Fruit fly (Drosophila melanogaster): ENCODE data around the gene Jon25Bii.

DNA sequence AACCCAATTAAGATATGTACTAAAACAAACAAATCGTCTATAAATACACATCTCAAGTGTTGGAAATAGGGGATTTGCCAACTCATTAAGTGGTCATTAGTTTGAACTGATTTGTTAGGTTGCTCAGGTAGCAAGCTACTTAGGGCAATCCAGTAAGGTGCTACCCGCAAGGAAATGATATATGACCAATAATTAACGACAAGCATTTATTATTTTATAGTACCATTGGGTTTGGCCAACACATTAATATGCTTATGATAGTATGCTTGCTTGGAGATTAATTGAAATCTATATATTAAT lies 42.9 kb upstream of the Jon25Bii start:
- TF ChIP-seq Blimp-1 (GFP tag; optimal IDR thresholded peaks at IDR 0.05) (no peak), lilli (GFP tag; optimal IDR thresholded peaks at IDR 0.05) (no peak), CG2712 (tag; optimal IDR thresholded peaks at IDR 0.05) (no peak), CHES-1-like (GFP tag; optimal IDR thresholded peaks at IDR 0.05) (no peak), sens (GFP tag) (no peak), Dip2 (GFP tag; IDR thresholded peaks at IDR 0.05) (no peak), CG10959 (GFP tag; IDR thresholded peaks at IDR 0.05) (no peak), CG34224 (GFP tag; IDR thresholded peaks at IDR 0.05; ENCODE audit: partially characterized antibody) (no peak)

Measured in whole organism, embryonic.